Worm (Caenorhabditis elegans) whole organism, midembryonic: ENCODE measurements around the gene F35D2.3.

Experiments used
- flt-1 ChIP-seq: fragments of 200-800 bp; sonication (Bioruptor generic); IDR thresholded peaks from 2 replicates; pipeline ENCODE4 v1.3.6; 2022; ENCODE audit warnings: missing genetic modification characterization, missing compliant biosample characterization
- med-1 ChIP-seq: sonication (generic microtip); optimal IDR thresholded peaks from 2 replicates; lab custom pipeline; 2017; ENCODE audit warnings: missing genetic modification characterization, mild to moderate bottlenecking, missing compliant biosample characterization, antibody characterized with exemption, missing genetic modification reagents; ENCODE audit not compliant: insufficient read depth
- ref-1 ChIP-seq: fragments of 200-800 bp; sonication (Bioruptor generic); conservative IDR thresholded peaks from 2 replicates; pipeline ENCODE4 v1.3.6; 2022; ENCODE audit warnings: missing genetic modification reagents, missing genetic modification characterization, missing compliant biosample characterization

- no peak for TF ChIP-seq med-1 (GFP tag; lab: Kevin White, UChicago)
- no peak for TF ChIP-seq flt-1
- TF ChIP-seq ref-1 = no peak
Measured at ce11 chrII:7583555-7583954, 13.2 kb downstream of the F35D2.3 start, which contains the start of gene mks-3.
